Fruit fly (Drosophila melanogaster) whole organism, prepupa: ENCODE measurements around the gene CG10749.
A peak's percentile ranks its signal among the peaks of the same experiment; 100 is the strongest.

Experiments
- Blimp-1 ChIP-seq: fragments of 200-800 bp; sonication (Bioruptor generic); optimal IDR thresholded peaks from 3 replicates; lab custom pipeline; 2017; ENCODE audit warnings: missing biosample characterization, missing genetic modification characterization, mild to moderate bottlenecking, moderate library complexity, missing genetic modification reagents
- CG10631 ChIP-seq: fragments of 200-800 bp; sonication (Bioruptor generic); optimal IDR thresholded peaks from 2 replicates; lab custom pipeline; 2016; ENCODE audit warnings: missing biosample characterization, missing genetic modification characterization
- CG10669 ChIP-seq: fragments of 200-800 bp; sonication (Bioruptor generic); optimal IDR thresholded peaks from 3 replicates; lab custom pipeline; 2018; ENCODE audit warnings: missing biosample characterization, mild to moderate bottlenecking, missing genetic modification characterization, moderate library complexity
- CG11902 ChIP-seq: fragments of 200-800 bp; sonication (Bioruptor generic); optimal IDR thresholded peaks from 3 replicates; lab custom pipeline; 2016; ENCODE audit warnings: missing biosample characterization, missing genetic modification characterization
- CG15336 ChIP-seq: fragments of 200-800 bp; sonication (Bioruptor generic); IDR thresholded peaks from 2 replicates; pipeline ENCODE4 v1.3.6; 2022; ENCODE audit warnings: missing biosample characterization, missing genetic modification characterization
- CG1621 ChIP-seq: fragments of 200-800 bp; sonication (Bioruptor generic); optimal IDR thresholded peaks from 3 replicates; lab custom pipeline; 2018; ENCODE audit warnings: missing biosample characterization, mild to moderate bottlenecking, missing genetic modification characterization
- CG16779 ChIP-seq: fragments of 200-800 bp; sonication (Bioruptor generic); optimal IDR thresholded peaks from 3 replicates; lab custom pipeline; 2017; ENCODE audit warnings: missing biosample characterization, mild to moderate bottlenecking, missing genetic modification characterization
- CG3032 ChIP-seq: fragments of 200-800 bp; optimal IDR thresholded peaks from 2 replicates; lab custom pipeline; 2019; ENCODE audit warnings: missing biosample characterization, mild to moderate bottlenecking, missing genetic modification characterization, moderate library complexity
- CG31627 ChIP-seq: fragments of 200-800 bp; sonication (Bioruptor generic); optimal IDR thresholded peaks from 3 replicates; lab custom pipeline; 2016; ENCODE audit warnings: missing biosample characterization, missing genetic modification characterization
- CG32006 ChIP-seq: fragments of 200-800 bp; sonication (Bioruptor generic); optimal IDR thresholded peaks from 3 replicates; lab custom pipeline; 2017; ENCODE audit warnings: missing biosample characterization, mild to moderate bottlenecking, missing genetic modification characterization
- CG34406 ChIP-seq: fragments of 200-800 bp; sonication (Bioruptor generic); optimal IDR thresholded peaks from 3 replicates; lab custom pipeline; 2016; ENCODE audit warnings: missing biosample characterization, missing genetic modification characterization
- CG3919 ChIP-seq: fragments of 200-800 bp; sonication (Bioruptor generic); optimal IDR thresholded peaks from 3 replicates; lab custom pipeline; 2016; ENCODE audit warnings: missing biosample characterization, missing genetic modification characterization
- CG4318 ChIP-seq: fragments of 200-800 bp; sonication (Bioruptor generic); optimal IDR thresholded peaks from 3 replicates; lab custom pipeline; 2017; ENCODE audit warnings: missing biosample characterization, mild to moderate bottlenecking, missing genetic modification characterization
- CG6163 ChIP-seq: fragments of 200-800 bp; sonication (Bioruptor generic); IDR thresholded peaks from 3 replicates; pipeline ENCODE4 v1.3.6; 2022; ENCODE audit warnings: missing biosample characterization, missing genetic modification characterization
- CG6276 ChIP-seq: fragments of 200-800 bp; sonication (Bioruptor generic); optimal IDR thresholded peaks from 2 replicates; lab custom pipeline; 2017; ENCODE audit warnings: missing biosample characterization, mild to moderate bottlenecking, missing genetic modification characterization
- CG6792 ChIP-seq: fragments of 200-800 bp; sonication (Bioruptor generic); optimal IDR thresholded peaks from 3 replicates; lab custom pipeline; 2016; ENCODE audit warnings: missing biosample characterization, missing genetic modification characterization
- CG6808 ChIP-seq: fragments of 200-800 bp; sonication (Bioruptor generic); optimal IDR thresholded peaks from 3 replicates; lab custom pipeline; 2017; ENCODE audit warnings: missing biosample characterization, missing genetic modification characterization, mild to moderate bottlenecking, moderate library complexity, missing genetic modification reagents
- CG6854 ChIP-seq: fragments of 200-800 bp; sonication (Bioruptor generic); optimal IDR thresholded peaks from 2 replicates; lab custom pipeline; 2017; ENCODE audit warnings: missing biosample characterization, mild to moderate bottlenecking, missing genetic modification characterization
- CG9139 ChIP-seq: fragments of 200-800 bp; sonication (Bioruptor generic); optimal IDR thresholded peaks from 3 replicates; lab custom pipeline; 2017; ENCODE audit warnings: missing biosample characterization, mild to moderate bottlenecking, missing genetic modification characterization
- Eip75B ChIP-seq: fragments of 200-800 bp; sonication (Bioruptor generic); optimal IDR thresholded peaks from 3 replicates; lab custom pipeline; 2016; ENCODE audit warnings: missing biosample characterization, missing genetic modification characterization
- Eip93F ChIP-seq: fragments of 200-800 bp; sonication (Bioruptor generic); optimal IDR thresholded peaks from 2 replicates; lab custom pipeline; 2016; ENCODE audit warnings: missing biosample characterization, mild to moderate bottlenecking, missing genetic modification characterization
- Ets21C ChIP-seq: fragments of 200-800 bp; sonication (Bioruptor generic); optimal IDR thresholded peaks from 3 replicates; lab custom pipeline; 2016; ENCODE audit warnings: missing biosample characterization, missing genetic modification characterization
- Gug ChIP-seq: fragments of 200-800 bp; sonication (Bioruptor generic); IDR thresholded peaks from 2 replicates; pipeline ENCODE4 v1.3.6; 2022; ENCODE audit warnings: missing biosample characterization, missing genetic modification characterization
- Hr38 ChIP-seq: sonication (Bioruptor generic); optimal IDR thresholded peaks from 2 replicates; lab custom pipeline; 2016; ENCODE audit warnings: missing biosample characterization, missing genetic modification characterization
- Hr39 ChIP-seq: fragments of 200-800 bp; sonication (Bioruptor generic); optimal IDR thresholded peaks from 2 replicates; lab custom pipeline; 2016; ENCODE audit warnings: missing biosample characterization, missing genetic modification characterization
- Hr4 ChIP-seq: fragments of 200-800 bp; sonication (Bioruptor generic); optimal IDR thresholded peaks from 3 replicates; lab custom pipeline; 2016; ENCODE audit warnings: missing biosample characterization, missing genetic modification characterization
- Lpt ChIP-seq: fragments of 200-800 bp; sonication (Bioruptor generic); optimal IDR thresholded peaks from 3 replicates; lab custom pipeline; 2016; ENCODE audit warnings: missing biosample characterization, missing genetic modification characterization
- Met ChIP-seq: fragments of 200-800 bp; sonication (Bioruptor generic); optimal IDR thresholded peaks from 3 replicates; lab custom pipeline; 2016; ENCODE audit warnings: missing biosample characterization, missing genetic modification characterization
- OdsH ChIP-seq: fragments of 200-800 bp; sonication (Bioruptor generic); optimal IDR thresholded peaks from 3 replicates; lab custom pipeline; 2016; ENCODE audit warnings: missing biosample characterization, missing genetic modification characterization
- Sox102F ChIP-seq: fragments of 200-800 bp; sonication (Bioruptor generic); optimal IDR thresholded peaks from 2 replicates; lab custom pipeline; 2016; ENCODE audit warnings: missing biosample characterization, mild to moderate bottlenecking, missing genetic modification characterization
- Sox14 ChIP-seq: fragments of 200-800 bp; sonication (Bioruptor generic); optimal IDR thresholded peaks from 3 replicates; lab custom pipeline; 2016; ENCODE audit warnings: missing biosample characterization, missing genetic modification characterization
- Sox15 ChIP-seq: fragments of 200-800 bp; sonication (Bioruptor generic); optimal IDR thresholded peaks from 3 replicates; lab custom pipeline; 2016; ENCODE audit warnings: missing biosample characterization, missing genetic modification characterization
- achi ChIP-seq: fragments of 200-800 bp; sonication (Bioruptor generic); optimal IDR thresholded peaks from 3 replicates; lab custom pipeline; 2016; ENCODE audit warnings: missing biosample characterization, missing genetic modification characterization
- acj6 ChIP-seq: fragments of 200-800 bp; sonication (Bioruptor generic); optimal IDR thresholded peaks from 3 replicates; lab custom pipeline; 2016; ENCODE audit warnings: missing biosample characterization, missing genetic modification characterization
- dsx ChIP-seq: fragments of 200-800 bp; optimal IDR thresholded peaks from 3 replicates; lab custom pipeline; 2019; ENCODE audit warnings: missing biosample characterization, mild to moderate bottlenecking, missing genetic modification characterization, moderate library complexity; ENCODE audit not compliant: poor library complexity, severe bottlenecking
- esn ChIP-seq: fragments of 200-800 bp; sonication (Bioruptor generic); optimal IDR thresholded peaks from 2 replicates; lab custom pipeline; 2016; ENCODE audit warnings: missing biosample characterization, mild to moderate bottlenecking, missing genetic modification characterization, moderate library complexity
- fd59A ChIP-seq: fragments of 200-800 bp; sonication (Bioruptor generic); optimal IDR thresholded peaks from 2 replicates; lab custom pipeline; 2017; ENCODE audit warnings: missing biosample characterization, mild to moderate bottlenecking, missing genetic modification characterization, missing genetic modification reagents
- fd85E ChIP-seq: fragments of 200-800 bp; sonication (Bioruptor generic); optimal IDR thresholded peaks from 3 replicates; lab custom pipeline; 2016; ENCODE audit warnings: missing biosample characterization, missing genetic modification characterization
- fkh ChIP-seq: fragments of 200-800 bp; sonication (Bioruptor generic); optimal IDR thresholded peaks from 3 replicates; lab custom pipeline; 2017; ENCODE audit warnings: missing biosample characterization, mild to moderate bottlenecking, missing genetic modification characterization, moderate library complexity
- lz ChIP-seq: fragments of 200-800 bp; sonication (Bioruptor generic); optimal IDR thresholded peaks from 3 replicates; lab custom pipeline; 2016; ENCODE audit warnings: missing biosample characterization, missing genetic modification characterization
- pdm3 ChIP-seq: fragments of 200-800 bp; sonication (Bioruptor generic); optimal IDR thresholded peaks from 3 replicates; lab custom pipeline; 2016; ENCODE audit warnings: missing biosample characterization, missing genetic modification characterization
- salr ChIP-seq, 2 experiments: fragments of 200-800 bp; sonication (Bioruptor generic); optimal IDR thresholded peaks; 3 replicates each; lab custom pipeline; 2016 to 2018; ENCODE audit warnings: missing biosample characterization in 2 of 2, missing genetic modification characterization in 2 of 2, mild to moderate bottlenecking in 1 of 2
- spab ChIP-seq: fragments of 200-800 bp; sonication (Bioruptor generic); optimal IDR thresholded peaks from 2 replicates; lab custom pipeline; 2017; ENCODE audit warnings: missing biosample characterization, mild to moderate bottlenecking, missing genetic modification characterization, missing genetic modification reagents
- ss ChIP-seq, 2 experiments: fragments of 200-800 bp; sonication (Bioruptor generic); optimal IDR thresholded peaks; 2 replicates in 1 of 2; 3 replicates in 1 of 2; lab custom pipeline; 2017 to 2018; ENCODE audit warnings: mild to moderate bottlenecking in 2 of 2, missing biosample characterization in 2 of 2, missing genetic modification characterization in 2 of 2, moderate library complexity in 1 of 2
- svp ChIP-seq: fragments of 200-800 bp; sonication (Bioruptor generic); peaks from one replicate; lab custom pipeline; 2016; ENCODE audit warnings: missing biosample characterization, missing genetic modification characterization
- topi ChIP-seq: fragments of 200-800 bp; sonication (Bioruptor generic); optimal IDR thresholded peaks from 3 replicates; lab custom pipeline; 2016; ENCODE audit warnings: missing biosample characterization, missing genetic modification characterization
- vri ChIP-seq: fragments of 200-800 bp; sonication (Bioruptor generic); optimal IDR thresholded peaks from 3 replicates; lab custom pipeline; 2016; ENCODE audit warnings: missing biosample characterization, mild to moderate bottlenecking, missing genetic modification characterization

The CG10749 gene

dm6 chr3L:13021727-13022126, 49.5 kb downstream of the CG10749 start (continued):
- TF ChIP-seq Sox102F (GFP tag; lab: Kevin White, UChicago) = peak; percentile 80
- peak; percentile 65 for TF ChIP-seq CG6792 (GFP tag; lab: Kevin White, UChicago)
- peak; percentile 71 for TF ChIP-seq Met
- TF ChIP-seq CG15336 = peak; percentile 23; the same call in 1 of the 2 replicates
- TF ChIP-seq topi = peak; percentile 73
- peak; percentile 30 for TF ChIP-seq CG3919 (GFP tag; lab: Kevin White, UChicago)
- TF ChIP-seq CG6276 (GFP tag; lab: Kevin White, UChicago) = no peak
- no peak for TF ChIP-seq CG16779 (tag; lab: Kevin White, UChicago)
- peak; percentile 79 for TF ChIP-seq Hr39
- TF ChIP-seq Lpt = no peak
- peak; percentile 64 for TF ChIP-seq CG31627 (GFP tag; lab: Kevin White, UChicago)
- peak; percentile 54 for TF ChIP-seq OdsH
- no peak for TF ChIP-seq dsx (GFP tag; lab: Kevin White, UChicago)
- peak; percentile 50 for TF ChIP-seq pdm3 (GFP tag; lab: Kevin White, UChicago)
- peak; percentile 72 for TF ChIP-seq Eip93F (GFP tag; lab: Kevin White, UChicago)
- no peak for TF ChIP-seq fd59A
- peak; percentile 36 for TF ChIP-seq CG11902 (GFP tag; lab: Kevin White, UChicago)
- TF ChIP-seq CG6854 = no peak
- TF ChIP-seq Hr4 = peak; percentile 28
- peak; percentile 32 for TF ChIP-seq Sox15 (GFP tag; lab: Kevin White, UChicago)
- peak; percentile 53 for TF ChIP-seq Sox14 (GFP tag; lab: Kevin White, UChicago)
- TF ChIP-seq CG9139 = no peak
- TF ChIP-seq ss (GFP tag; optimal IDR thresholded peaks at IDR 0.05; lab: Kevin White, UChicago) = no peak

dm6 chr3L:13022160-13022853, 50.0 kb downstream of the CG10749 start, which contains the start of gene Adk2:
TSS of gene Adk2 (minus strand) at chr3L:13022688.
- TF ChIP-seq Lpt = no peak
- TF ChIP-seq Ets21C (GFP tag; lab: Kevin White, UChicago) = no peak
- TF ChIP-seq Gug = peak; percentile 38; the same call in 1 of the 2 replicates
- 0 out of 2 replicates have a peak, but pooled peaks have one; percentile 8 for TF ChIP-seq CG15336
- TF ChIP-seq fd59A = no peak
- TF ChIP-seq Hr4 = no peak
- TF ChIP-seq CG11902 (GFP tag; lab: Kevin White, UChicago) = no peak
- no peak for TF ChIP-seq Blimp-1 (GFP tag; lab: Kevin White, UChicago)
- no peak for TF ChIP-seq salr (GFP tag; optimal IDR thresholded peaks at IDR 0.05; lab: Kevin White, UChicago)
- TF ChIP-seq CG32006 (GFP tag; lab: Kevin White, UChicago) = no peak
- TF ChIP-seq CG10669 (GFP tag; lab: Kevin White, UChicago) = no peak
- no peak for TF ChIP-seq fd85E (GFP tag; lab: Kevin White, UChicago)
- no peak for TF ChIP-seq Eip75B (GFP tag; lab: Kevin White, UChicago)
- TF ChIP-seq CG1621 (tag; lab: Kevin White, UChicago) = no peak
- TF ChIP-seq Sox15 (GFP tag; lab: Kevin White, UChicago) = no peak
- TF ChIP-seq CG9139 = no peak
- no peak for TF ChIP-seq Met
- no peak for TF ChIP-seq CG34406
- TF ChIP-seq OdsH = no peak
- no peak for TF ChIP-seq lz (GFP tag; lab: Kevin White, UChicago)
- no peak for TF ChIP-seq CG10631 (GFP tag; lab: Kevin White, UChicago)
- peak; percentile 52 for TF ChIP-seq CG6163
- TF ChIP-seq CG6792 (GFP tag; lab: Kevin White, UChicago) = no peak
- TF ChIP-seq esn (GFP tag; lab: Kevin White, UChicago) = no peak
- no peak for TF ChIP-seq svp (GFP tag; lab: Kevin White, UChicago)
- TF ChIP-seq CG6808 = no peak
- peak; percentile 6 for TF ChIP-seq topi
- TF ChIP-seq CG6854 = peak; percentile 27
- no peak for TF ChIP-seq acj6 (GFP tag; lab: Kevin White, UChicago)
- no peak for TF ChIP-seq spab (GFP tag; lab: Kevin White, UChicago)
- TF ChIP-seq achi (GFP tag; lab: Kevin White, UChicago) = no peak
- no peak for TF ChIP-seq pdm3 (GFP tag; lab: Kevin White, UChicago)
- no peak for TF ChIP-seq CG6276 (GFP tag; lab: Kevin White, UChicago)
- peak; percentile 13 for TF ChIP-seq vri (GFP tag; lab: Kevin White, UChicago)
- no peak for TF ChIP-seq CG4318 (GFP tag; lab: Kevin White, UChicago)
- TF ChIP-seq fkh (GFP tag; lab: Kevin White, UChicago) = peak; percentile 77
- no peak for TF ChIP-seq Hr38
- TF ChIP-seq CG3032 (tag; lab: Kevin White, UChicago) = no peak
